Worm (Caenorhabditis elegans): ENCODE results near the gene arrd-2.

ce11 chrII:9403846-9404245 lies 3.7 kb upstream of the arrd-2 start, which contains the start of gene Y51B9A.5:
- TF ChIP-seq ham-2 (GFP tag; optimal IDR thresholded peaks at IDR 0.05) (no peak), ces-1 (GFP tag; optimal IDR thresholded peaks at IDR 0.05) (no peak), snpc-4 (tag; optimal IDR thresholded peaks at IDR 0.05) (no peak), pha-4 (tag; optimal IDR thresholded peaks at IDR 0.05) (no peak), nhr-76 (tag; optimal IDR thresholded peaks at IDR 0.05) (no peak)

Data from whole organism, mixed stage, embryonic.